Worm (Caenorhabditis elegans): ENCODE measurements around the gene Y55D5A.1.
"Not testable (repeated sequence)": the region's sequence is repeated elsewhere in the genome, so short reads cannot be mapped to it uniquely, and the experiment has no call there.

Gene Y55D5A.1

ce11 chrIII:2952437-2952836, 29.8 kb upstream of the Y55D5A.1 start:
- TF ChIP-seq ekl-4 (GFP tag; IDR thresholded peaks at IDR 0.05) (no peak), F52B5.7 (tag; optimal IDR thresholded peaks at IDR 0.05) (no peak), T07F8.4 (tag; optimal IDR thresholded peaks at IDR 0.05) (no peak), nfya-2 (GFP tag; IDR thresholded peaks at IDR 0.05) (no peak), lsl-1 (GFP tag; optimal IDR thresholded peaks at IDR 0.05) (no peak), lir-1 (GFP tag; conservative IDR thresholded peaks at IDR 0.05) (no peak), sdz-38 (tag; optimal IDR thresholded peaks at IDR 0.05) (no peak), rpc-1 (optimal IDR thresholded peaks at IDR 0.05) (no peak), rpc-1 (tag; optimal IDR thresholded peaks at IDR 0.05) (no peak), him-1 (tag; optimal IDR thresholded peaks at IDR 0.05) (no peak), Y53F4B.3 (GFP tag; IDR thresholded peaks at IDR 0.05) (no peak), lin-40 (tag; optimal IDR thresholded peaks at IDR 0.05) (no peak), egl-44 (GFP tag; IDR thresholded peaks at IDR 0.05) (no peak), cebp-2 (GFP tag; IDR thresholded peaks at IDR 0.05) (no peak), Y53G8AR.9 (GFP tag; conservative IDR thresholded peaks at IDR 0.05) (no peak), ceh-91 (GFP tag; IDR thresholded peaks at IDR 0.05) (no peak), D2030.7 (GFP tag; IDR thresholded peaks at IDR 0.05) (no peak), mel-28 (tag; optimal IDR thresholded peaks at IDR 0.05; ENCODE audit: borderline replicate concordance) (no peak), nhr-179 (tag; optimal IDR thresholded peaks at IDR 0.05) (no peak), B0035.1 (tag; optimal IDR thresholded peaks at IDR 0.05) (no peak), Y56A3A.18 (GFP tag; IDR thresholded peaks at IDR 0.05) (no peak)

- no peak for TF ChIP-seq snpc-4 (GFP tag; optimal IDR thresholded peaks at IDR 0.05)
- no peak for TF ChIP-seq snpc-4 (tag; optimal IDR thresholded peaks at IDR 0.05)
- TF ChIP-seq him-1 (tag; optimal IDR thresholded peaks at IDR 0.05): peak; percentile 83
These were observed 20.4 kb upstream of the Y55D5A.1 start for ce11 chrIII:2961840-2962239.

- not testable (repeated sequence) for TF ChIP-seq snpc-4 (GFP tag; optimal IDR thresholded peaks at IDR 0.05)
- peak in 3 of 4 experiments; percentile 15 to 83 (median 58) for TF ChIP-seq snpc-4 (tag; optimal IDR thresholded peaks at IDR 0.05)
- peak; percentile 64 for TF ChIP-seq snpc-1.1 (tag; optimal IDR thresholded peaks at IDR 0.05; ENCODE audit: insufficient read depth)
These were observed 19.2 kb upstream of the Y55D5A.1 start for ce11 chrIII:2962878-2963540.

- TF ChIP-seq nfya-1 (tag; optimal IDR thresholded peaks at IDR 0.05; ENCODE audit: borderline replicate concordance, insufficient read depth) (no peak), madf-10 (tag; optimal IDR thresholded peaks at IDR 0.05) (no peak), rcor-1 (GFP tag; IDR thresholded peaks at IDR 0.05) (no peak), cebp-2 (GFP tag; IDR thresholded peaks at IDR 0.05) (no peak), ztf-18 (tag; optimal IDR thresholded peaks at IDR 0.05) (no peak), lin-40 (tag; optimal IDR thresholded peaks at IDR 0.05) (no peak), ztf-25 (GFP tag; IDR thresholded peaks at IDR 0.05) (no peak), die-1 (tag; optimal IDR thresholded peaks at IDR 0.05) (no peak), ceh-58 (GFP tag; IDR thresholded peaks at IDR 0.05) (no peak), chd-7 (tag; optimal IDR thresholded peaks at IDR 0.05) (no peak), ZK185.1 (tag; optimal IDR thresholded peaks at IDR 0.05; ENCODE audit: poor library complexity, severe bottlenecking) (no peak), snpc-3.4 (tag; optimal IDR thresholded peaks at IDR 0.05) (no peak), lin-26 (GFP tag; IDR thresholded peaks at IDR 0.05) (no peak), zfh-2 (GFP tag; conservative IDR thresholded peaks at IDR 0.05) (no peak)
These were observed 16.7 kb upstream of the Y55D5A.1 start, which contains the start of gene H05C05.2 for ce11 chrIII:2965534-2965933. Gene H05C05.2 (minus strand): TSS chrIII:2965634.
